Fruit fly (Drosophila melanogaster): ENCODE data around the gene Gnmt.

The Gnmt gene

dm6 chr3R:12650537-12650936 lies 23.9 kb upstream of the Gnmt start:
- no peak for TF ChIP-seq CG32264 (GFP tag; optimal IDR thresholded peaks at IDR 0.05)
- no peak for TF ChIP-seq HLH106 (tag; optimal IDR thresholded peaks at IDR 0.05)
- no peak for TF ChIP-seq dl (GFP tag; optimal IDR thresholded peaks at IDR 0.05; ENCODE audit: insufficient read depth in 1 of 2, partially characterized antibody in 2 of 2)
- no peak for TF ChIP-seq ey (GFP tag; optimal IDR thresholded peaks at IDR 0.05)
- TF ChIP-seq N (GFP tag; optimal IDR thresholded peaks at IDR 0.05) = no peak
- TF ChIP-seq dmrt93B (GFP tag; optimal IDR thresholded peaks at IDR 0.05) = no peak

dm6 chr3R:12652736-12653135 lies 21.7 kb upstream of the Gnmt start:
- TF ChIP-seq Abd-B (GFP tag; optimal IDR thresholded peaks at IDR 0.05) = no peak
- no peak for TF ChIP-seq Hr78 (GFP tag; optimal IDR thresholded peaks at IDR 0.05)
- TF ChIP-seq N (GFP tag; optimal IDR thresholded peaks at IDR 0.05) = peak; percentile 13
- TF ChIP-seq Jra (GFP tag; optimal IDR thresholded peaks at IDR 0.05) = no peak
- TF ChIP-seq Myc (optimal IDR thresholded peaks at IDR 0.05) = peak; percentile 83
- TF ChIP-seq foxo (GFP tag; optimal IDR thresholded peaks at IDR 0.05) = no peak
- no peak for TF ChIP-seq brk (GFP tag; optimal IDR thresholded peaks at IDR 0.05)
- TF ChIP-seq sage (GFP tag; optimal IDR thresholded peaks at IDR 0.05) = no peak
- no peak for TF ChIP-seq Dif (GFP tag; optimal IDR thresholded peaks at IDR 0.05; ENCODE audit: partially characterized antibody)
- TF ChIP-seq pan (optimal IDR thresholded peaks at IDR 0.05) = no peak
- TF ChIP-seq ey (GFP tag; optimal IDR thresholded peaks at IDR 0.05) = no peak
- TF ChIP-seq rgr (GFP tag; optimal IDR thresholded peaks at IDR 0.05) = no peak
- no peak for TF ChIP-seq fru (GFP tag; optimal IDR thresholded peaks at IDR 0.05)

dm6 chr3R:12653511-12654252 lies 20.7 kb upstream of the Gnmt start:
- TF ChIP-seq N (GFP tag; optimal IDR thresholded peaks at IDR 0.05) (no peak), foxo (GFP tag; optimal IDR thresholded peaks at IDR 0.05) (no peak), pan (optimal IDR thresholded peaks at IDR 0.05) (no peak), sv (GFP tag; optimal IDR thresholded peaks at IDR 0.05) (peak; percentile 61)

dm6 chr3R:12654253-12654623 lies 20.2 kb upstream of the Gnmt start, which contains the start of gene CG6225:
CG6225 (plus strand) TSS chr3R:12654577.
- TF ChIP-seq brk (GFP tag; optimal IDR thresholded peaks at IDR 0.05) (no peak), HLH106 (tag; optimal IDR thresholded peaks at IDR 0.05) (no peak), Sp1 (GFP tag; optimal IDR thresholded peaks at IDR 0.05) (no peak), Hr78 (GFP tag; optimal IDR thresholded peaks at IDR 0.05) (no peak), fru (GFP tag; optimal IDR thresholded peaks at IDR 0.05) (no peak), psq (GFP tag; optimal IDR thresholded peaks at IDR 0.05) (no peak), Rel (GFP tag; optimal IDR thresholded peaks at IDR 0.05) (no peak), Rel (tag; optimal IDR thresholded peaks at IDR 0.05) (no peak), dl (GFP tag; optimal IDR thresholded peaks at IDR 0.05; ENCODE audit: insufficient read depth in 1 of 2, partially characterized antibody in 2 of 2) (no peak), dsf (GFP tag; optimal IDR thresholded peaks at IDR 0.05; ENCODE audit: borderline replicate concordance) (no peak), Hnf4 (GFP tag; optimal IDR thresholded peaks at IDR 0.05) (no peak), foxo (GFP tag; optimal IDR thresholded peaks at IDR 0.05) (no peak), h (GFP tag; optimal IDR thresholded peaks at IDR 0.05) (no peak), Myc (optimal IDR thresholded peaks at IDR 0.05) (no peak)

- TF ChIP-seq lola (GFP tag; optimal IDR thresholded peaks at IDR 0.05) = no peak
- TF ChIP-seq CrebA (GFP tag; optimal IDR thresholded peaks at IDR 0.05; ENCODE audit: borderline replicate concordance) = no peak
- no peak for TF ChIP-seq dsf (GFP tag; optimal IDR thresholded peaks at IDR 0.05; ENCODE audit: borderline replicate concordance)
- peak; percentile 4 for TF ChIP-seq OdsH (GFP tag; optimal IDR thresholded peaks at IDR 0.05)
- TF ChIP-seq dmrt93B (GFP tag; optimal IDR thresholded peaks at IDR 0.05) = no peak
- no peak for TF ChIP-seq Sp1 (GFP tag; optimal IDR thresholded peaks at IDR 0.05)
Measured at dm6 chr3R:12656946-12657566, 17.4 kb upstream of the Gnmt start.

dm6 chr3R:12662531-12662930 lies 11.9 kb upstream of the Gnmt start, which contains the start of gene CG14395:
CG14395 (plus strand) TSS chr3R:12662831.
- TF ChIP-seq Vsx2 (GFP tag; optimal IDR thresholded peaks at IDR 0.05; ENCODE audit: partially characterized antibody) (no peak), usp (GFP tag; optimal IDR thresholded peaks at IDR 0.05) (no peak), Dfd (GFP tag; optimal IDR thresholded peaks at IDR 0.05) (no peak), Mio (GFP tag; optimal IDR thresholded peaks at IDR 0.05) (no peak), HLH106 (tag; optimal IDR thresholded peaks at IDR 0.05) (no peak), Sp1 (GFP tag; optimal IDR thresholded peaks at IDR 0.05) (no peak), br (GFP tag; optimal IDR thresholded peaks at IDR 0.05) (no peak), ey (GFP tag; optimal IDR thresholded peaks at IDR 0.05) (no peak), CG32264 (GFP tag; optimal IDR thresholded peaks at IDR 0.05) (no peak), brk (GFP tag; optimal IDR thresholded peaks at IDR 0.05) (no peak)
